Worm (Caenorhabditis elegans) whole organism, early embryonic: ENCODE measurements around the gene prx-6.

ENCODE experiments used
- aly-1 ChIP-seq: sonication (generic microtip); optimal IDR thresholded peaks from 2 replicates; lab custom pipeline; 2016; ENCODE audit warnings: missing genetic modification characterization, missing compliant biosample characterization
- ama-1 ChIP-seq: fragments of 150-350 bp; optimal IDR thresholded peaks from 2 replicates; lab custom pipeline; 2014
- ceh-36 ChIP-seq: sonication (generic microtip); optimal IDR thresholded peaks from 2 replicates; lab custom pipeline; 2016; ENCODE audit warnings: missing genetic modification characterization, inconsistent platforms, missing compliant biosample characterization
- flt-1 ChIP-seq: fragments of 200-800 bp; sonication (Bioruptor generic); IDR thresholded peaks from 2 replicates; pipeline ENCODE4 v1.3.6; 2022; ENCODE audit warnings: missing genetic modification characterization, missing compliant biosample characterization
- hmg-4 ChIP-seq: fragments of 200-800 bp; sonication (Bioruptor generic); optimal IDR thresholded peaks from 2 replicates; lab custom pipeline; 2018; ENCODE audit warnings: mild to moderate bottlenecking, missing genetic modification characterization, missing compliant biosample characterization
- pes-1 ChIP-seq: fragments of 200-800 bp; sonication (Bioruptor generic); IDR thresholded peaks from 2 replicates; pipeline ENCODE4 v1.3.6; 2022; ENCODE audit warnings: missing genetic modification reagents, missing genetic modification characterization, missing compliant biosample characterization
- tbx-11 ChIP-seq: fragments of 200-800 bp; sonication (Bioruptor generic); IDR thresholded peaks from 2 replicates; pipeline ENCODE4 v1.3.6; 2022; ENCODE audit warnings: missing genetic modification characterization, missing compliant biosample characterization
- tra-4 ChIP-seq: sonication (generic microtip); optimal IDR thresholded peaks from 2 replicates; lab custom pipeline; 2017; ENCODE audit warnings: missing genetic modification characterization, missing compliant biosample characterization

- TF ChIP-seq ceh-36 (tag; lab: Kevin White, UChicago) (no peak), ama-1 (no peak), aly-1 (tag; lab: Kevin White, UChicago) (no peak), pes-1 (no peak), tbx-11 (no peak), hmg-4 (GFP tag; lab: Kevin White, UChicago) (no peak), flt-1 (GFP tag; lab: Robert Waterston, UW) (no peak), tra-4 (tag; lab: Kevin White, UChicago) (no peak)
Observed at ce11 chrV:4698675-4699074, 21.2 kb downstream of the prx-6 start.
